Worm (Caenorhabditis elegans) whole organism, late embryonic: ENCODE results near the gene F09B12.5.

Source experiments
- ceh-48 ChIP-seq: sonication (generic microtip); optimal IDR thresholded peaks from 2 replicates; lab custom pipeline; 2016; ENCODE audit warnings: missing genetic modification characterization, inconsistent platforms, missing compliant biosample characterization
- fkh-10 ChIP-seq: fragments of 150-350 bp; optimal IDR thresholded peaks from 2 replicates; lab custom pipeline; 2014; ENCODE audit warnings: missing biosample characterization, missing genetic modification reagents, missing genetic modification characterization
- hlh-13 ChIP-seq: fragments of 200-800 bp; sonication (Bioruptor generic); optimal IDR thresholded peaks from 2 replicates; lab custom pipeline; 2018; ENCODE audit warnings: mild to moderate bottlenecking, missing genetic modification characterization, missing compliant biosample characterization

DNA sequence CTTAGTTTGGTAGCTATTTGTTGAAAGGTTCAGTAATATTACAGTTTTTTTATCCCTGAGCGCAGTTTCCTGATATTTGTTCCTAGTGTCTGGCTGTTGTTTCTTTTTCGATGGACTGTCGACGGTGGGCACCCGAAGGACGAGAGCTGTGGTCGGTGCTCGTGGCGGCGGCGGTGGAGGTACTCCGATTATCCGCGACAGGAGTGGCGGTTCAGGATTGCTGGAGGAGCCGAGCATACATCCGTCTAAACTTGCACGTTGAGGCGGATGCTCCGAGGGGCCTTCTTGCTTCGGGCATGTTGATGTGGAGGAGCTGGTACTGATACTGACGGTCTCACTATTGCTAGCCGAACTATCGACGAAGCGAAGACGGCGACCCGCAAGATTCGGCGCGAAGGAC lies 42.8 kb downstream of the F09B12.5 start:
- no peak for TF ChIP-seq hlh-13 (GFP tag; lab: Kevin White, UChicago)
- no peak for TF ChIP-seq fkh-10
- TF ChIP-seq ceh-48 (tag; lab: Kevin White, UChicago) = no peak
